Worm (Caenorhabditis elegans) whole organism, L4/young adult: ENCODE measurements around the gene F59D12.5.

Source experiments
- W03F9.2 ChIP-seq: fragments of 150-350 bp; optimal IDR thresholded peaks from 2 replicates; lab custom pipeline; 2014; ENCODE audit warnings: missing biosample characterization, missing genetic modification characterization
- him-1 ChIP-seq: sonication (generic microtip); optimal IDR thresholded peaks from 2 replicates; lab custom pipeline; 2016; ENCODE audit warnings: missing genotype, missing genetic modification reagents, missing genetic modification characterization, missing compliant biosample characterization

DNA sequence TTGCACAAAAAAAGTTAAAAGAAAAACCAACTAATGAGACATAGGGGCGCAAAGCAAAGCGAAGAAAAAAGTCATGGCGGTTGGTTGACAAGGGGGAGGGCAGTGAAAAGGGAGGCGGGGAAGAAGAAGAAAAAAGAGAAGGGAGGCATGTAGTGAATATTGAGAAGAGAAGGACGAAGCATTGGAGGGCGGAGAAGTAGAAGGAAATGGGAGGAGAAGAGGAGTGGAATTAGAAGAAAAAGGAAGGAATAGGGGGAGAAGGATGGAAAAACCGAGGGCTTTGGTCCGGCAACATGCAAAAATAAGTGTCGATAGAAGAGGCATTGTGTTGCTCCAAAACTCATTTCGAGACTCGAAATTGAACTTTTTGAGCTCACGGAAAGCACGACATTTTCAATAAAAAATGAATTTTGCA lies 16.4 kb downstream of the F59D12.5 start:
- no peak for TF ChIP-seq W03F9.2 (tag; lab: Kevin White, UChicago)
- no peak for TF ChIP-seq him-1 (tag; lab: Kevin White, UChicago)
